Fruit fly (Drosophila melanogaster): ENCODE data around the gene CG12883.
A peak's percentile ranks its signal among the peaks of the same experiment; 100 is the strongest.

Gene CG12883

dm6 chr3R:27636010-27636584 is 43.0 kb upstream of the CG12883 start, which contains the start of the genes CG5611 and Mtl (continued):
- TF ChIP-seq chif (GFP tag; optimal IDR thresholded peaks at IDR 0.05): peak; percentile 97 to 98
- TF ChIP-seq zf30C (GFP tag; optimal IDR thresholded peaks at IDR 0.05): peak; percentile 56
- TF ChIP-seq CG18011 (GFP tag; optimal IDR thresholded peaks at IDR 0.05): peak; percentile 94
- TF ChIP-seq al (GFP tag; IDR thresholded peaks at IDR 0.05): peak; percentile 100
- TF ChIP-seq tup (GFP tag; optimal IDR thresholded peaks at IDR 0.05): peak; percentile 98
- TF ChIP-seq CG16815 (GFP tag; optimal IDR thresholded peaks at IDR 0.05): peak; percentile 100
- peak; percentile 100 for TF ChIP-seq CG12942 (GFP tag; optimal IDR thresholded peaks at IDR 0.05)
- TF ChIP-seq pnt (GFP tag; optimal IDR thresholded peaks at IDR 0.05): peak; percentile 98
- TF ChIP-seq CG18599 (GFP tag; optimal IDR thresholded peaks at IDR 0.05): peak; percentile 99
- peak; percentile 97 for TF ChIP-seq CG7786 (GFP tag; optimal IDR thresholded peaks at IDR 0.05)
- no peak for TF ChIP-seq ato (GFP tag; IDR thresholded peaks at IDR 0.05; ENCODE audit: partially characterized antibody)
- TF ChIP-seq CG5245 (GFP tag; optimal IDR thresholded peaks at IDR 0.05): peak; percentile 99
- peak; percentile 100 for TF ChIP-seq row (GFP tag; IDR thresholded peaks at IDR 0.05)
- peak; percentile 100 for TF ChIP-seq sob (GFP tag; IDR thresholded peaks at IDR 0.05)
- TF ChIP-seq prd (optimal IDR thresholded peaks at IDR 0.05): no peak
- peak; percentile 100 for TF ChIP-seq prd (GFP tag; IDR thresholded peaks at IDR 0.05)
- peak; percentile 95 for TF ChIP-seq Ets97D (GFP tag; optimal IDR thresholded peaks at IDR 0.05)
- peak; percentile 99 for TF ChIP-seq Lhr (GFP tag; optimal IDR thresholded peaks at IDR 0.05)
- peak; percentile 73 for TF ChIP-seq Sin3A (optimal IDR thresholded peaks at IDR 0.05)
- peak; percentile 100 for TF ChIP-seq unpg (GFP tag; optimal IDR thresholded peaks at IDR 0.05)
- peak; percentile 99 for TF ChIP-seq Sox100B (GFP tag; optimal IDR thresholded peaks at IDR 0.05)
- peak; percentile 99 for TF ChIP-seq CG9215 (GFP tag; IDR thresholded peaks at IDR 0.05)
- TF ChIP-seq CG1647 (GFP tag; optimal IDR thresholded peaks at IDR 0.05): peak; percentile 98
- TF ChIP-seq HmgZ (tag; optimal IDR thresholded peaks at IDR 0.05): peak; percentile 100
- peak; percentile 98 for TF ChIP-seq maf-S (GFP tag; optimal IDR thresholded peaks at IDR 0.05)
- TF ChIP-seq CG11247 (GFP tag; IDR thresholded peaks at IDR 0.05): peak; percentile 100
- TF ChIP-seq dpn (GFP tag; optimal IDR thresholded peaks at IDR 0.05): peak; percentile 99 to 100
- peak; percentile 100 for TF ChIP-seq Ptx1 (GFP tag; IDR thresholded peaks at IDR 0.05)
- TF ChIP-seq disco-r (GFP tag; optimal IDR thresholded peaks at IDR 0.05): peak; percentile 88
- TF ChIP-seq CG6254 (GFP tag; optimal IDR thresholded peaks at IDR 0.05): peak; percentile 98
- peak; percentile 99 for TF ChIP-seq CG30431 (GFP tag; optimal IDR thresholded peaks at IDR 0.05)
- peak; percentile 95 for TF ChIP-seq CG15514 (GFP tag; optimal IDR thresholded peaks at IDR 0.05)
- peak; percentile 100 for TF ChIP-seq phol (tag; optimal IDR thresholded peaks at IDR 0.05)
- peak; percentile 99 for TF ChIP-seq CG12219 (GFP tag; optimal IDR thresholded peaks at IDR 0.05)
- TF ChIP-seq sens-2 (GFP tag; IDR thresholded peaks at IDR 0.05): peak; percentile 99
- peak in 1 of 3 experiments; percentile 100 for TF ChIP-seq lola (GFP tag; optimal IDR thresholded peaks at IDR 0.05)
- TF ChIP-seq Fer3 (tag; optimal IDR thresholded peaks at IDR 0.05): peak; percentile 100
- peak; percentile 83 for TF ChIP-seq her (GFP tag; optimal IDR thresholded peaks at IDR 0.05)
- TF ChIP-seq CG6689 (GFP tag; IDR thresholded peaks at IDR 0.05): peak; percentile 100
- peak; percentile 99 for TF ChIP-seq CG31388 (GFP tag; optimal IDR thresholded peaks at IDR 0.05)
- TF ChIP-seq Hmx (GFP tag; optimal IDR thresholded peaks at IDR 0.05): peak; percentile 97
- peak; percentile 99 for TF ChIP-seq Max (GFP tag; optimal IDR thresholded peaks at IDR 0.05)
- TF ChIP-seq CG12744 (GFP tag; optimal IDR thresholded peaks at IDR 0.05): peak; percentile 98
- peak; percentile 93 for TF ChIP-seq en (GFP tag; optimal IDR thresholded peaks at IDR 0.05)
- peak; percentile 99 for TF ChIP-seq schlank (tag; optimal IDR thresholded peaks at IDR 0.05)
- peak; percentile 100 for TF ChIP-seq H2.0 (GFP tag; IDR thresholded peaks at IDR 0.05)
- peak; percentile 99 for TF ChIP-seq salm (tag; optimal IDR thresholded peaks at IDR 0.05)
- TF ChIP-seq bab2 (GFP tag; optimal IDR thresholded peaks at IDR 0.05): peak; percentile 98
- peak; percentile 96 for TF ChIP-seq kni (GFP tag; optimal IDR thresholded peaks at IDR 0.05)
- TF ChIP-seq Mrtf (GFP tag; IDR thresholded peaks at IDR 0.05): peak; percentile 100
- TF ChIP-seq tio (GFP tag; optimal IDR thresholded peaks at IDR 0.05): peak; percentile 99

All from whole organism, embryonic.